Fruit fly (Drosophila melanogaster): ENCODE data around the gene eIF2gamma.

DNA sequence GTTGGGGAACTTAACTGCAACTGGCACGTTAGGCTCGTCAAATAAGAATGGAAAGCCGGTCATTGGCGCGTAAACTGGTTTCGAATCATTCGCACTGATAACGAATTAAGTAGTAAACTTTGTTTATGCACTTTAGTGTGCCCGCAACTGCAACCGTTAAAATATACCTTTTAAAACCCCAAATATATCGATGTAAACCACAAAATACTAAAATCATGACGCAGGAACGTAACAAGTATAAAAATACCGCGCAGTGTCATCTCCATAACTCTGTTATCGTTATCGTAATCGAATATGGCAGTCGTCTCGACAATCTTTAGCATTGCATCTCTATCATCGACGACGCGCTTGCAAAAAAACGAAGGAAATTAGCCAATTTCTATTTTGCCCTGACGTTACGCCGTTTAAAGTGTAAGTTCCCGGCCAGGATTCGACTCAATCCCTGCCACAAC lies 38.0 kb downstream of the eIF2gamma start, which contains the start of the genes CG31344 and Caf1-55:
- TF ChIP-seq CTCF (optimal IDR thresholded peaks at IDR 0.05) (no peak), CG8478 (optimal IDR thresholded peaks at IDR 0.05) (no peak)

All from S2 (cell line).